Worm (Caenorhabditis elegans) whole organism, L2 larva: Measurements from ENCODE around the gene nhr-107.

Experiments
- ceh-82 ChIP-seq: fragments of 150-350 bp; optimal IDR thresholded peaks from 2 replicates; lab custom pipeline; 2014; ENCODE audit warnings: missing biosample characterization, missing genetic modification characterization
- elt-1 ChIP-seq: fragments of 150-350 bp; optimal IDR thresholded peaks from 2 replicates; lab custom pipeline; 2014; ENCODE audit warnings: missing biosample characterization, missing genetic modification characterization
- elt-3 ChIP-seq: sonication (generic microtip); optimal IDR thresholded peaks from 2 replicates; lab custom pipeline; 2017; ENCODE audit warnings: missing biosample characterization, missing genetic modification characterization
- fos-1 ChIP-seq: fragments of 150-350 bp; optimal IDR thresholded peaks from 2 replicates; lab custom pipeline; 2014; ENCODE audit warnings: missing biosample characterization, missing genetic modification characterization
- lsy-2 ChIP-seq, 2 experiments: fragments of 150-350 bp in 1 of 2; sonication (generic microtip) in 1 of 2; optimal IDR thresholded peaks; 2 replicates each; lab custom pipeline; 2014 to 2017; ENCODE audit warnings: missing biosample characterization in 2 of 2, missing genetic modification characterization in 2 of 2
- nhr-11 ChIP-seq: fragments of 150-350 bp; optimal IDR thresholded peaks from 2 replicates; lab custom pipeline; 2014; ENCODE audit warnings: missing biosample characterization, missing genetic modification characterization
- nhr-23 ChIP-seq: fragments of 150-350 bp; optimal IDR thresholded peaks from 2 replicates; lab custom pipeline; 2014; ENCODE audit warnings: missing biosample characterization, missing genetic modification reagents, missing genetic modification characterization
- skn-1 ChIP-seq: sonication (generic microtip); optimal IDR thresholded peaks from 2 replicates; lab custom pipeline; 2017; ENCODE audit warnings: missing biosample characterization, missing genetic modification characterization
- snpc-4 ChIP-seq: fragments of 150-350 bp; optimal IDR thresholded peaks from 2 replicates; lab custom pipeline; 2014; ENCODE audit warnings: missing biosample characterization, missing genetic modification characterization
- zag-1 ChIP-seq: fragments of 150-350 bp; optimal IDR thresholded peaks from 2 replicates; lab custom pipeline; 2014; ENCODE audit warnings: missing biosample characterization, missing genetic modification characterization
- ztf-11 ChIP-seq: sonication (generic microtip); optimal IDR thresholded peaks from 2 replicates; lab custom pipeline; 2017; ENCODE audit warnings: missing biosample characterization, missing genetic modification characterization

DNA sequence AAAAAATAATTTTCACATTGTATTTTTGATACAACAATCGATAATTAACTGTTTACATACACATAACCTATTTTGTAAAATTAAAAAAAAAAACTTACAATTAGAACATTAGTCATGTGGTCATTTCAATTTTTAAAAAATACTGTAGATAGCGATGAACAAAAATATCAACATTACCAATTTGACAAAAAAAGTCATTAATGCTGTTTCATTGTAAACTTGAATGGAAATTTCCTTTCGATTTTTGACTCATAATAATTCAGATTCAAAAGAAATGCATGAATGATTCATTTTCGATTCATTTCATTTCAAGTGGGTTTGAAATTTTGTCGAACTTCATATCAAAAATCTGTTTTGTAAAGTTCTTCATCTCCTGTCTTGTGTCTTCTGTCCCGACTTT lies 12.6 kb upstream of the nhr-107 start, which contains the start of gene C33G8.2:
- no peak for TF ChIP-seq ceh-82 (tag; lab: Kevin White, UChicago)
- no peak for TF ChIP-seq fos-1 (tag; lab: Kevin White, UChicago)
- TF ChIP-seq elt-3 = no peak
- TF ChIP-seq lsy-2 (tag; optimal IDR thresholded peaks at IDR 0.05; lab: Kevin White, UChicago) = no peak
- TF ChIP-seq snpc-4 (tag; lab: Kevin White, UChicago) = no peak
- no peak for TF ChIP-seq elt-1
- TF ChIP-seq nhr-23 (tag; lab: Kevin White, UChicago) = no peak
- TF ChIP-seq skn-1 = no peak
- no peak for TF ChIP-seq ztf-11 (tag; lab: Kevin White, UChicago)
- no peak for TF ChIP-seq zag-1 (tag; lab: Kevin White, UChicago)
- no peak for TF ChIP-seq nhr-11 (tag; lab: Kevin White, UChicago)
